Worm (Caenorhabditis elegans) whole organism, midembryonic: Measurements from ENCODE around the gene sptl-3.

Experiments used
- T22C8.4 ChIP-seq: fragments of 200-800 bp; sonication (Bioruptor generic); IDR thresholded peaks from 2 replicates; pipeline ENCODE4 v1.3.6; 2022; ENCODE audit warnings: missing genetic modification characterization, missing compliant biosample characterization
- cog-1 ChIP-seq: sonication (generic microtip); optimal IDR thresholded peaks from 2 replicates; lab custom pipeline; 2016; ENCODE audit warnings: missing genetic modification characterization, missing compliant biosample characterization
- flt-1 ChIP-seq: fragments of 200-800 bp; sonication (Bioruptor generic); IDR thresholded peaks from 2 replicates; pipeline ENCODE4 v1.3.6; 2022; ENCODE audit warnings: missing genetic modification characterization, missing compliant biosample characterization
- ref-1 ChIP-seq: fragments of 200-800 bp; sonication (Bioruptor generic); conservative IDR thresholded peaks from 2 replicates; pipeline ENCODE4 v1.3.6; 2022; ENCODE audit warnings: missing genetic modification reagents, missing genetic modification characterization, missing compliant biosample characterization
- ztf-29 ChIP-seq: fragments of 200-800 bp; sonication (Bioruptor generic); IDR thresholded peaks from 2 replicates; pipeline ENCODE4 v1.3.6; 2022; ENCODE audit warnings: missing genetic modification reagents, missing genetic modification characterization, missing compliant biosample characterization

DNA sequence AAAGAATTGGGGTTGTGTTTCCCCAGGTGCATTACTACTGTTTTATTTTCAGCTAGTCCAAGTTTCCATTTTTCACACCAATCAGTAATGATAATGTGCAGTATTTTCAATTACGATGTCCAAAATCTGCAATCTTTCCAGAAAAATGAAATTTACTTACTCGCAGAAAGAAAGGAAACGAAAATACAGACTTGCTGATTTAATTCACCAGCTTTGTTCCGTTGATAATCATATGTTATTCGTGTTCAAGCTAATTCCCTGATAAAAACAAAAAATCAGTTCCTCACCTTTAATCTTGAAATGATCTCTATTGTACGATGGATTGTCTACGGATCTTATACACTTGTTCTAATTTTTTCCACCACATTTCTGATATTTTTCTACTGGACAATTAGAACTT lies 30.7 kb downstream of the sptl-3 start, which contains the start of gene srxa-11:
- no peak for TF ChIP-seq T22C8.4 (GFP tag; lab: Robert Waterston, UW)
- no peak for TF ChIP-seq flt-1 (GFP tag; lab: Robert Waterston, UW)
- TF ChIP-seq cog-1 (tag; lab: Kevin White, UChicago), result no peak
- TF ChIP-seq ref-1, result no peak
- no peak for TF ChIP-seq ztf-29 (GFP tag; lab: Robert Waterston, UW)
